Fruit fly (Drosophila melanogaster) whole organism, prepupa: ENCODE results near the gene CG13282.

Experiments used
- CG16779 ChIP-seq: fragments of 200-800 bp; sonication (Bioruptor generic); optimal IDR thresholded peaks from 3 replicates; lab custom pipeline; 2017; ENCODE audit warnings: missing biosample characterization, mild to moderate bottlenecking, missing genetic modification characterization
- Eip75B ChIP-seq: fragments of 200-800 bp; sonication (Bioruptor generic); optimal IDR thresholded peaks from 3 replicates; lab custom pipeline; 2016; ENCODE audit warnings: missing biosample characterization, missing genetic modification characterization
- Eip93F ChIP-seq: fragments of 200-800 bp; sonication (Bioruptor generic); optimal IDR thresholded peaks from 2 replicates; lab custom pipeline; 2016; ENCODE audit warnings: missing biosample characterization, mild to moderate bottlenecking, missing genetic modification characterization
- achi ChIP-seq: fragments of 200-800 bp; sonication (Bioruptor generic); optimal IDR thresholded peaks from 3 replicates; lab custom pipeline; 2016; ENCODE audit warnings: missing biosample characterization, missing genetic modification characterization
- acj6 ChIP-seq: fragments of 200-800 bp; sonication (Bioruptor generic); optimal IDR thresholded peaks from 3 replicates; lab custom pipeline; 2016; ENCODE audit warnings: missing biosample characterization, missing genetic modification characterization
- dsx ChIP-seq: fragments of 200-800 bp; optimal IDR thresholded peaks from 3 replicates; lab custom pipeline; 2019; ENCODE audit warnings: missing biosample characterization, mild to moderate bottlenecking, missing genetic modification characterization, moderate library complexity; ENCODE audit not compliant: poor library complexity, severe bottlenecking
- fd85E ChIP-seq: fragments of 200-800 bp; sonication (Bioruptor generic); optimal IDR thresholded peaks from 3 replicates; lab custom pipeline; 2016; ENCODE audit warnings: missing biosample characterization, missing genetic modification characterization
- lz ChIP-seq: fragments of 200-800 bp; sonication (Bioruptor generic); optimal IDR thresholded peaks from 3 replicates; lab custom pipeline; 2016; ENCODE audit warnings: missing biosample characterization, missing genetic modification characterization
- topi ChIP-seq: fragments of 200-800 bp; sonication (Bioruptor generic); optimal IDR thresholded peaks from 3 replicates; lab custom pipeline; 2016; ENCODE audit warnings: missing biosample characterization, missing genetic modification characterization
- vri ChIP-seq: fragments of 200-800 bp; sonication (Bioruptor generic); optimal IDR thresholded peaks from 3 replicates; lab custom pipeline; 2016; ENCODE audit warnings: missing biosample characterization, mild to moderate bottlenecking, missing genetic modification characterization

- TF ChIP-seq Eip75B (GFP tag; lab: Kevin White, UChicago) = no peak
- no peak for TF ChIP-seq lz (GFP tag; lab: Kevin White, UChicago)
- TF ChIP-seq achi = no peak
- TF ChIP-seq CG16779 (tag; lab: Kevin White, UChicago) = no peak
- TF ChIP-seq vri (GFP tag; lab: Kevin White, UChicago) = no peak
- TF ChIP-seq Eip93F (GFP tag; lab: Kevin White, UChicago) = no peak
- no peak for TF ChIP-seq fd85E (GFP tag; lab: Kevin White, UChicago)
- TF ChIP-seq acj6 (GFP tag; lab: Kevin White, UChicago) = no peak
- no peak for TF ChIP-seq topi
- no peak for TF ChIP-seq dsx
These were observed 10.9 kb upstream of the CG13282 start for dm6 chr2L:16845179-16845578.
